Fruit fly (Drosophila melanogaster): ENCODE data around the gene Hand.
A peak's percentile ranks its signal among the peaks of the same experiment; 100 is the strongest.

The Hand gene

DNA sequence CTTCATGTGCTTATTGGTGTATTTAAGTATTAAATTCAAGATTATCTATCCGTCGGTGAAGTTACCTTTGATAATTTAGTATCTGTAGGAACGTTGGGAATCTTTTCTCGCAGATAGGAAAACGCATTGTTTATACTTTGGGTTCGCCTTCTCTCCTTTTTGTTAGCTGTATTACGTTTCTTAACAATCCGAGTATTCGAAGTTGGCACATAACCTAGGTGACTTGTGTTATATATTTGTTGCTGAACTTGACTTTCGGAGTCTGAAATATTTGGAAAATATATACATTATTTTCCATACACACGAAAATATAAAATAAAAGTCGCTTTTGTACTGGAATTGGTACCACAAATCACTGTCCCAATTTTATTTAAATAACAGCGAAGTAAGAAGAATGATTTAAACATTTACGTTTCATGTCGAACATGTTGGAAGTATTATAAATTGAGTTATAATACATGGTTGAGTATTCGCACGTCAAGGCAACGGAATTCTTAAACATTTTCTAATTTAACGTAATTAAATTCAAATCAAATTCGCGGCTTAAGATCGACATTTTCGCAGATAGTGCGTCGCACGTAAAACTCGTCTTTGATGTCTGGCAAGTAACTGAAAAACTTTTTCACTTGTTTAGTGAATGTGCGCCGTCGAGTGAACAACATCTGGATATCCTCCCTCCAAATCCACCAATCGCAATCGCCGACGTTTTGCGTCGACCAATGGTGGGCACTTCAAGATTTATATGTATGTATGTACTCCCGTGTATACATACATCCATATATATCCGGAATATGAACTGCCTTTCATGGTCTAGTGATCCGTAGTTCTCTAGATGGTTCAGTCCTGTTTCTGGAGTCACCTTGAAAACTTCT, at the start of gene Hand:
TSS of gene Hand (minus strand) at position 588 of the 872 bp plus-strand sequence.
- no peak for TF ChIP-seq noc (tag; optimal IDR thresholded peaks at IDR 0.05)

DNA sequence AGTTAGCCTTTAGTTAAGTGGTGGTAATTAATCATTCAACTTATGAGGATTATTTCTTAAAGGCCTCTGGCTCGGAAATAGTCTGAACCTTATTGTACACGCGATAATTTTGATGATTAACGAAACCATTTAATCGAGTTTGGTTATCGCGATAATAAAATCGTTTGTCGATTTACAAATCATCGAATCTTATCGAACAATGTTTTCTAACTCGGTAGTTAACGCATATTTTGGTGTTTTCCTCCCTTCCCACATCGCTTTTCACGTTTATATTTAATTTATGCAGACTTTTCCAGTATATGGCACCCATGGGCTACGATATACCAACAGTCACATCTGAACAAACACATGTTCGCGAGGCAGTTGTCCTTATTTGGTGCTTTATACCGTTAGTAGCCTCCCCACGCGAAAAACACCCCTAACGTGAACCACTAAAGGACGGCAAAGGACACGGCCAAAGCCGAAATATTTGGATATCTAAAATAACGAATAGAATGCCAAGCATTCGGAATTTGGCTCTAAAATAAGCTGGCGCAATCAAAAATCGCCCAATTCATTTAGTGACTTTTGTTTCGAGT, 48.9 kb upstream of the Hand start, which contains the start of gene Frmd5:
TSS of gene Frmd5 (plus strand) at position 414 of the 578 bp plus-strand sequence.
- TF ChIP-seq noc (tag; optimal IDR thresholded peaks at IDR 0.05), result no peak

DNA sequence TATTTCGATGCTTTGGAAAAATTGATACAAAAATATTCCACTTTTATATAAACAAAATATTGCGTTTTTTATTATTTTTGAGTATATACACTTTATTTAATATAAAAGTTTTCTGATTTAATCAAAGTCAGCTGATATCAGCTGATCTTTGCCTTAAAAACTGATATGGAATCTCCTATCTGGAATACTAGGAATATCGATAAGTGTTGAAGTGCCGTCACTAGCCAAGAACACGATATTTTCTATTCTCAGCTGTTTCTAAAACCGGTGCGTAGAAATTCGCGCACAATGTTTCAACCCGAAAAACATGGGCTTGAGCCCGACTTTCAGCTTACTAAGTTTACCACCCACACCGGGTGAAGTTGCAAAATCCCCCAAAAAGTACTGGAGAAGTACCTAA, 47.3 kb upstream of the Hand start, which contains the start of gene Sps2:
TSS of gene Sps2 (plus strand) at position 124 of the 400 bp plus-strand sequence.
- no peak for TF ChIP-seq noc (tag; optimal IDR thresholded peaks at IDR 0.05)

DNA sequence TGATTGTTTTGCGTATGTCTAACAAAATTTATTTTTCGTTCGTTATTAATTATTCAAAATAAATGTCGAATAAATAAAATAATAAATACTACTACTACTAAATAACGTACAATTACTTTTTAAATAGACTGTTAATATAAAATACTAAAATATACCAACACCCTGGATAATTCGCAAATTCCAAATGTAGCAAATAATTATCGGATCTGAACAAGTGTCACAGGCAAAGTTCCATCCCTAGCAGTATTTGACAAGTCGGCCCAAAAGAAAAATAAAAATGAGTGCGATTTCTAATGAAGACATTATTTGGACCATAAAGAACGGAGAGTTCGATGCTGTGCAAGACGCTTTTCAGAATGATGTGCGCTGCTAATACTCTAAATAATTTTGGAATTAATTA, 46.2 kb upstream of the Hand start, which contains the start of gene CG31715:
TSS of gene CG31715 (plus strand) at position 212 of the 400 bp plus-strand sequence.
- TF ChIP-seq noc (tag; optimal IDR thresholded peaks at IDR 0.05), result peak; percentile 14

dm6 chr2L:10339841-10340240, 44.7 kb upstream of the Hand start:
- TF ChIP-seq noc (tag; optimal IDR thresholded peaks at IDR 0.05), result no peak

dm6 chr2L:10339212-10339721, 44.1 kb upstream of the Hand start, which contains the start of gene SamDC:
TSS of gene SamDC (plus strand) at chr2L:10339457.
- TF ChIP-seq noc (tag; optimal IDR thresholded peaks at IDR 0.05), result no peak

DNA sequence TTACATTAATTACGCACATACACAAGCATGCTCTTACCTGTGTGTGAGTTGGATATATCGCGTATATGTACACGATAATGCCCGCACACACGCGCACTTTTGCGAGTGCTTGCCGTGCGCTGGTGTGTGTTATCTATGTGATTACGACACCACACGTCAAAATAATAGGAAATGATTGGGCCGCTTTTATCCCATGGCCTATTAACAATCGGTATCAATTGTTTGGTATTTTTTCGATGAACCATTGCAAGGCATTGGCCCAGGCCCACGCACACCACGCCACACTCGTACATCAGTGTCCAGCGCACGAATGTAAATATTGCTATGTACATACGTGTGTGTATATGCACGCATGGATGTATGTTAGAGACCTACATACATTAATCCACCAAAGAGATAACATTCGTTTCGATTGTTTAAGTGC, 39.7 kb upstream of the Hand start:
- peak; percentile 89 for TF ChIP-seq noc (tag; optimal IDR thresholded peaks at IDR 0.05)

DNA sequence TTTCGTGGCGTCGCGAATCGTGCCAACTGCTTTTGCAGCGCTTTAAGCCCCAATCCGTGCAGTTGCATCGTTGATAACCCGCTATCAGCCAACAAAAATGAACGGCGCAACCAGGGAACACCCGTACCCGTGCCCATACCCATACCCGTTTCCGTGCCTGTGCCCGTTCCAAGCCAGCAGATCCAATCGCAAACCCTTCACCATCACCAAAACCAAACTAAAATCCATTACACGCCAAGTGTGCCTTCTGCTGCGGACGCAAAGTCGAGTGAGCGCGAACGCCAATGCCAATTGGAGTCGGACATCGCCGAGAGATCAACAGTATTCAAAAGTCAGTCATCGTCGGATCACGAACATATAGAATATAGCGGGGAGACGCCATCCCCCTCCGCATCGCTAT, 39.0 kb upstream of the Hand start:
- TF ChIP-seq noc (tag; optimal IDR thresholded peaks at IDR 0.05), result no peak

DNA sequence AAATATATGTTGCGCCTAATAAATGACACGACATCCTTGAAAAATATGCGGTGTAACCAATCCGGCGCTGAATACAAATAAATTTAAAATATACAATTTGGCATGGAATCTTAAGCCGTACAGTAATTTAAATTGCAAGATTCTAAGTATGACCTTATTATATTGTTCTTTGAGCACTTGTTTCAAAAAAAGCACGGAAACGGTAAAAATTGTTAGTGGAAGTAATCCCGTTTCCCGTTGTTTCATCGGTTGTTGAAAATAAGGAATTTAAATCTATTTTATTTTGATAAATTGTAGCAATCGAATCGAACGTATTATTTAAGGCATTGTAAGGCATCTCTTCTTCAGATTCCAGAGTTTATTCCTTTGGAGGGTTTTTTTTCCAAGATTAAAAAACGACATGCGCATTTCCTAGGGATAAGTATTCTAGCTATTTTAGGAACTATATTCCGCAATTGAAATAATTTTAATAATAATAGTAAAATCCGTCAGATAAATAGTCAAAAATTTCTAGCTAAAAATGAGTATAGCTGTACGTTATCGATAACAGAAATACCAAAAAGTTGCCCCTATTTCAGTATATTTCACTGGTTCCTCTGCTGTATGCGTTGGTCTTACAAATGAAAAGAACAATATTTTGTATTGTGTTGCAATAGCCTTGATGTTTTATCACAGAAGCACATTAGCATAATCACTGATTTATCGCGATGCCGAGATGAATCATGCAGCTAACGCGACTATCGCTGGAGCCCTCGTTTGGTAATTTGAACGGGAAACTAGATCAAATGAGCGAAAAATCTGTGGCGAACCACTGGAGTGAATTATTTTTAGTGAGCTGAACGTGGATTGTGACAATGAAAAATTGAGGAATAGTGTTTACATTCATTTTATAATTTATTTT, 38.2 kb upstream of the Hand start, which contains the start of gene GATAd:
TSS of gene GATAd (plus strand) at position 644 of the 901 bp plus-strand sequence.
- no peak for TF ChIP-seq noc (tag; optimal IDR thresholded peaks at IDR 0.05)

DNA sequence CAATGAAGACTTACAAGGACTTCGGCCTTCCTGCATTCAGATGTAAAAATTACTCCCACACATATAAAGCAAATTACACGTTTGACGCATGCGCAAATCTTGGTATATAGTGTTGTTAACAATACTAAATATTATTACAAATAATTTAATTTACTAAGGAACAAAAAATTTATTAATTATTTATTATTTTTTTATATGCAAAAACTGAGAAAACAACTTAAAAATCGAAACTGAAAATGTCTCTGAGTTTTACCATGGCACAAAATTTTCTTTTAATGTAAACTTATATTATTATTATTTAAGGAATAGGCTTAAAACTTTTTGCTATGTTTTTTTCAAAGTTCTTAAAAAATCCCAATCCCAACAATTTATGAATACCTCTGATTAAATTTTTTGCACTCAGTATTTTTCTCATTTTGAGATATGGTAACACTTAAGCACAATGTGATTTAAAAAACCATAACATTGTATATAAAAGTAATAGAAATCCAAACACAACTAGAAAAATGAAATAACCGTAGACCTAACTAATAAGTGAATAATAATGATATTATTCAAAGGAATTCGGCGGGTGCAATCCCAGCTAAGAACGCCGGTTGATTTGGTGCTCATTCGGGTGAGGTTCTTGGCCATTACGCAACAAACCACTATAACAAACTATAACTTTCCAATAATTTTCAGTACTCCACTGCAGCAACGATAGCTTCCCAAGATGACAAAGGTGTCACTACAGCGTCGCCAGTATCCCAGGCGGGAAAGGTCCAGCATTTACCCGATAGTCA, 36.1 kb upstream of the Hand start, which contains the start of the genes Schip1 and Cox10:
TSS of gene Schip1 (minus strand) at position 51 of the 782 bp plus-strand sequence.
TSS of gene Cox10 (plus strand) at position 406 of the 782 bp plus-strand sequence.
- TF ChIP-seq noc (tag; optimal IDR thresholded peaks at IDR 0.05), result no peak

dm6 chr2L:10327790-10328189, 32.6 kb upstream of the Hand start, which contains the start of gene RnrL:
TSS of gene RnrL (minus strand) at chr2L:10327943.
- TF ChIP-seq noc (tag; optimal IDR thresholded peaks at IDR 0.05), result no peak

DNA sequence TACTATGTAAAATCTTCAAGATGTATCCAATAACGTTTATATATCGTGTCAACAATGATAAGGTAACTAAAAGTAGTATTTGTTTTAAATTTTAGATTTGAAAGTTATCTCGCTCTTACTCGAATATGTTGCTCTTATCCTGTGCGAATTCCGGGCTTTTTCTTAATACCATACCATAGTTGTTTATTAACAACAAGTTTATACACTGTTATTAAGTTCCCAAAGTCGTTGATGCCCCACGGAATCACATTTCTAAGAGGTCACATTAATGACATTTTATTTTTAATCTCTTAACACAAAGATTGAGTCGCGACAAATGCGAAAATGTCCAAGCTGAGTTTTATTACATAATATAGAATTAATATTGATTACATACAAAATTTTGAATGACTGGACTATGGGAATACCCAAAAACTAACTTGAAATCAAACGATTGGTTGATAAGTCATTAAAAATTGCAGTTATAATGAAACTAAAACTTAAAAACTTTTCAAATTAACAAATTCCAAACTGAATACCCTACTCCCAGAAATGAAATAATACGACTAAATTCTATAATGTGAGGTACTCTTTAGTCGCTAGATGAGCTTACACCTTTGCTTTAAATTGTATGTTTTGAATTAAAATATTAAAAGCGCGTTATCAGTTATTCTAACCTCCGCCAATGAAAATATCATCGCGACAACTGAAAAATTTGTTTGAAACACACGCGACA, 27.7 kb upstream of the Hand start, which contains the start of gene CG5381:
TSS of gene CG5381 (minus strand) at position 330 of the 715 bp plus-strand sequence.
- peak; percentile 62 for TF ChIP-seq noc (tag; optimal IDR thresholded peaks at IDR 0.05)

- TF ChIP-seq noc (tag; optimal IDR thresholded peaks at IDR 0.05), result no peak
Measured at dm6 chr2L:10322176-10322575, 27.0 kb upstream of the Hand start, which contains the start of gene CG4995. TSS of gene CG4995 (plus strand) at chr2L:10322476.

Data from whole organism, larva.